Worm (Caenorhabditis elegans): ENCODE measurements around the gene rnh-2.
A peak's percentile ranks its signal among the peaks of the same experiment; 100 is the strongest.

Gene rnh-2

ce11 chrII:8481033-8481708 lies 35.8 kb upstream of the rnh-2 start (continued):
- TF ChIP-seq K12H6.12 (tag; optimal IDR thresholded peaks at IDR 0.05) (peak; percentile 18), F23B12.7 (tag; optimal IDR thresholded peaks at IDR 0.05; ENCODE audit: insufficient read depth) (peak; percentile 19), T26A5.8 (tag; optimal IDR thresholded peaks at IDR 0.05) (no peak), bed-1 (GFP tag; IDR thresholded peaks at IDR 0.05) (no peak), ama-1 (optimal IDR thresholded peaks at IDR 0.05) (no peak), ama-1 (GFP tag; optimal IDR thresholded peaks at IDR 0.05) (no peak), attf-3 (GFP tag; conservative IDR thresholded peaks at IDR 0.05) (no peak), sdz-38 (tag; optimal IDR thresholded peaks at IDR 0.05) (no peak), hmg-1.2 (GFP tag; IDR thresholded peaks at IDR 0.05) (no peak), ceh-91 (GFP tag; IDR thresholded peaks at IDR 0.05) (no peak), Y53G8AR.9 (GFP tag; conservative IDR thresholded peaks at IDR 0.05) (0 out of 2 replicates have a peak, but pooled peaks have one; percentile 16), hmg-20 (GFP tag; IDR thresholded peaks at IDR 0.05) (no peak), somi-1 (GFP tag; optimal IDR thresholded peaks at IDR 0.05) (no peak), egl-44 (GFP tag; IDR thresholded peaks at IDR 0.05) (no peak), nhr-179 (tag; optimal IDR thresholded peaks at IDR 0.05) (no peak), hsf-1 (GFP tag; IDR thresholded peaks at IDR 0.05) (peak; percentile 81), lir-1 (GFP tag; conservative IDR thresholded peaks at IDR 0.05) (no peak), nhr-27 (tag; optimal IDR thresholded peaks at IDR 0.05) (no peak), die-1 (tag; optimal IDR thresholded peaks at IDR 0.05) (no peak), snpc-1.1 (tag; optimal IDR thresholded peaks at IDR 0.05; ENCODE audit: insufficient read depth) (no peak), ceh-100 (GFP tag; IDR thresholded peaks at IDR 0.05) (no peak), C17E4.6 (GFP tag; IDR thresholded peaks at IDR 0.05) (no peak), atf-7 (tag; optimal IDR thresholded peaks at IDR 0.05) (no peak), Y53F4B.3 (GFP tag; IDR thresholded peaks at IDR 0.05) (no peak), F39B2.1 (GFP tag; IDR thresholded peaks at IDR 0.05) (no peak), him-1 (tag; optimal IDR thresholded peaks at IDR 0.05) (no peak), rec-8 (tag; optimal IDR thresholded peaks at IDR 0.05) (no peak), snpc-3.4 (tag; optimal IDR thresholded peaks at IDR 0.05) (no peak), F52B5.7 (tag; optimal IDR thresholded peaks at IDR 0.05) (no peak), lsl-1 (GFP tag; optimal IDR thresholded peaks at IDR 0.05) (no peak), rpc-1 (optimal IDR thresholded peaks at IDR 0.05) (no peak), rpc-1 (tag; optimal IDR thresholded peaks at IDR 0.05) (no peak), egl-18 (GFP tag; IDR thresholded peaks at IDR 0.05) (no peak), nhr-80 (tag; optimal IDR thresholded peaks at IDR 0.05) (no peak), rcor-1 (GFP tag; IDR thresholded peaks at IDR 0.05) (no peak), unc-62 (GFP tag; optimal IDR thresholded peaks at IDR 0.05) (no peak), ztf-25 (GFP tag; IDR thresholded peaks at IDR 0.05) (no peak), F57A8.1 (GFP tag; optimal IDR thresholded peaks at IDR 0.05) (no peak), aptf-3 (GFP tag; IDR thresholded peaks at IDR 0.05) (no peak), ZK185.1 (tag; optimal IDR thresholded peaks at IDR 0.05; ENCODE audit: poor library complexity, severe bottlenecking) (no peak), nfya-2 (GFP tag; IDR thresholded peaks at IDR 0.05) (no peak), mcd-1 (GFP tag; IDR thresholded peaks at IDR 0.05) (no peak), Y67H2A.10 (GFP tag; conservative IDR thresholded peaks at IDR 0.05) (no peak), lin-40 (tag; optimal IDR thresholded peaks at IDR 0.05) (no peak), ekl-4 (GFP tag; IDR thresholded peaks at IDR 0.05) (no peak), mes-4 (tag; optimal IDR thresholded peaks at IDR 0.05) (no peak), pha-4 (tag; optimal IDR thresholded peaks at IDR 0.05) (no peak), Y95B8A.8 (GFP tag; IDR thresholded peaks at IDR 0.05) (no peak), dox-1 (GFP tag; IDR thresholded peaks at IDR 0.05) (no peak)
